Worm (Caenorhabditis elegans) whole organism, mixed stage, embryonic: Measurements from ENCODE around the gene picc-1.

ENCODE experiments used
- elt-3 ChIP-seq: fragments of 150-350 bp; optimal IDR thresholded peaks from 2 replicates; lab custom pipeline; 2014; ENCODE audit warnings: missing biosample characterization, missing genetic modification characterization
- lin-13 ChIP-seq: fragments of 150-350 bp; optimal IDR thresholded peaks from 2 replicates; lab custom pipeline; 2014; ENCODE audit warnings: missing biosample characterization, missing genetic modification characterization
- mab-5 ChIP-seq: fragments of 150-350 bp; optimal IDR thresholded peaks from 2 replicates; lab custom pipeline; 2014; ENCODE audit warnings: missing biosample characterization, missing genetic modification characterization
- mep-1 ChIP-seq: fragments of 150-350 bp; optimal IDR thresholded peaks from 2 replicates; lab custom pipeline; 2017; ENCODE audit warnings: missing biosample characterization, missing genetic modification reagents, missing genetic modification characterization, inconsistent platforms
- nhr-12 ChIP-seq: fragments of 150-350 bp; optimal IDR thresholded peaks from 2 replicates; lab custom pipeline; 2014; ENCODE audit warnings: missing biosample characterization, missing genetic modification characterization
- pha-4 ChIP-seq: fragments of 150-350 bp; optimal IDR thresholded peaks from 2 replicates; lab custom pipeline; 2018; ENCODE audit warnings: missing biosample characterization, missing genetic modification reagents, missing genetic modification characterization
- unc-62 ChIP-seq: fragments of 150-350 bp; optimal IDR thresholded peaks from 2 replicates; lab custom pipeline; 2014; ENCODE audit warnings: missing biosample characterization, missing genetic modification reagents, missing genetic modification characterization
- ztf-11 ChIP-seq: fragments of 150-350 bp; optimal IDR thresholded peaks from 2 replicates; lab custom pipeline; 2014; ENCODE audit warnings: missing biosample characterization, missing genetic modification characterization

- no peak for TF ChIP-seq unc-62 (GFP tag; lab: Kevin White, UChicago)
- TF ChIP-seq pha-4 (tag; lab: Kevin White, UChicago) = no peak
- no peak for TF ChIP-seq lin-13 (tag; lab: Kevin White, UChicago)
- TF ChIP-seq mep-1 = no peak
- no peak for TF ChIP-seq ztf-11 (tag; lab: Kevin White, UChicago)
- no peak for TF ChIP-seq nhr-12
- TF ChIP-seq elt-3 = no peak
- no peak for TF ChIP-seq mab-5 (tag; lab: Kevin White, UChicago)
Measured at ce11 chrV:5975724-5976123, 43.1 kb upstream of the picc-1 start, which contains the start of gene acy-2.
